Fruit fly (Drosophila melanogaster) whole organism, embryonic: ENCODE measurements around the gene wda.

Source experiments
- B-H1 ChIP-seq: fragments of 200-800 bp; sonication (Bioruptor generic); IDR thresholded peaks from 3 replicates; pipeline ENCODE4 v1.3.6; 2022; ENCODE audit warnings: missing biosample characterization, missing genetic modification characterization
- CG10431 ChIP-seq: fragments of 200-800 bp; sonication (Bioruptor generic); optimal IDR thresholded peaks from 3 replicates; lab custom pipeline; 2018; ENCODE audit warnings: missing biosample characterization, mild to moderate bottlenecking, missing genetic modification characterization
- CG10543 ChIP-seq: fragments of 200-800 bp; sonication (Bioruptor generic); optimal IDR thresholded peaks from 3 replicates; lab custom pipeline; 2017; ENCODE audit warnings: missing biosample characterization, mild to moderate bottlenecking, missing genetic modification characterization, moderate library complexity
- CG12155 ChIP-seq: fragments of 200-800 bp; sonication (Bioruptor generic); optimal IDR thresholded peaks from 3 replicates; lab custom pipeline; 2016; ENCODE audit warnings: missing biosample characterization, missing genetic modification characterization
- CG13287 ChIP-seq: fragments of 200-800 bp; sonication (Bioruptor generic); IDR thresholded peaks from 2 replicates; pipeline ENCODE4 v1.3.6; 2022; ENCODE audit warnings: missing biosample characterization, missing genetic modification characterization; ENCODE audit not compliant: partially characterized antibody
- CG14860 ChIP-seq: fragments of 200-800 bp; sonication (Bioruptor generic); IDR thresholded peaks from 3 replicates; pipeline ENCODE4 v1.3.6; 2022; ENCODE audit warnings: missing biosample characterization, missing genetic modification characterization; ENCODE audit not compliant: partially characterized antibody
- CG1603 ChIP-seq: fragments of 200-800 bp; sonication (Bioruptor generic); optimal IDR thresholded peaks from 2 replicates; lab custom pipeline; 2019; ENCODE audit warnings: missing biosample characterization, mild to moderate bottlenecking, missing genetic modification characterization, moderate library complexity
- CG17186 ChIP-seq: fragments of 200-800 bp; sonication (Bioruptor generic); optimal IDR thresholded peaks from 3 replicates; lab custom pipeline; 2017; ENCODE audit warnings: missing biosample characterization, missing genetic modification reagents, missing genetic modification characterization
- CG17328 ChIP-seq: fragments of 200-800 bp; sonication (Bioruptor generic); IDR thresholded peaks from 2 replicates; pipeline ENCODE4 v1.3.6; 2022; ENCODE audit warnings: missing biosample characterization, missing genetic modification characterization
- CG17612 ChIP-seq: fragments of 200-800 bp; sonication (Bioruptor generic); IDR thresholded peaks from 2 replicates; pipeline ENCODE4 v1.3.6; 2022; ENCODE audit warnings: missing biosample characterization, missing genetic modification characterization
- CG17829 ChIP-seq: fragments of 200-800 bp; optimal IDR thresholded peaks from 2 replicates; lab custom pipeline; 2019; ENCODE audit warnings: missing biosample characterization, mild to moderate bottlenecking, missing genetic modification characterization, moderate library complexity
- CG1792 ChIP-seq: fragments of 200-800 bp; sonication (Bioruptor generic); optimal IDR thresholded peaks from 2 replicates; lab custom pipeline; 2016; ENCODE audit warnings: missing biosample characterization, missing genetic modification characterization
- CG30020 ChIP-seq: fragments of 200-800 bp; optimal IDR thresholded peaks from 2 replicates; lab custom pipeline; 2019; ENCODE audit warnings: missing biosample characterization, mild to moderate bottlenecking, missing genetic modification characterization, moderate library complexity
- CG31388 ChIP-seq: fragments of 200-800 bp; sonication (Bioruptor generic); optimal IDR thresholded peaks from 2 replicates; lab custom pipeline; 2016; ENCODE audit warnings: missing biosample characterization, missing genetic modification characterization
- CG32772 ChIP-seq: fragments of 200-800 bp; sonication (Bioruptor generic); IDR thresholded peaks from 2 replicates; pipeline ENCODE4 v1.3.6; 2022; ENCODE audit warnings: missing biosample characterization, missing genetic modification characterization
- CG33213 ChIP-seq: fragments of 200-800 bp; sonication (Bioruptor generic); optimal IDR thresholded peaks from 3 replicates; lab custom pipeline; 2016; ENCODE audit warnings: missing biosample characterization, missing genetic modification characterization
- CG34422 ChIP-seq: fragments of 200-800 bp; sonication (Bioruptor generic); IDR thresholded peaks from 3 replicates; pipeline ENCODE4 v1.3.6; 2022; ENCODE audit warnings: missing biosample characterization, missing genetic modification characterization
- CG4328 ChIP-seq: fragments of 200-800 bp; sonication (Bioruptor generic); optimal IDR thresholded peaks from 3 replicates; lab custom pipeline; 2017; ENCODE audit warnings: missing biosample characterization, missing genetic modification reagents, missing genetic modification characterization
- CG6791 ChIP-seq: fragments of 200-800 bp; sonication (Bioruptor generic); IDR thresholded peaks from 3 replicates; pipeline ENCODE4 v1.3.6; 2022; ENCODE audit warnings: missing biosample characterization, missing genetic modification characterization; ENCODE audit not compliant: partially characterized antibody
- CG6813 ChIP-seq: fragments of 200-800 bp; sonication (Bioruptor generic); optimal IDR thresholded peaks from 2 replicates; lab custom pipeline; 2017; ENCODE audit warnings: missing biosample characterization, missing genetic modification characterization, mild to moderate bottlenecking, moderate library complexity, missing genetic modification reagents
- CG8944 ChIP-seq: fragments of 200-800 bp; sonication (Bioruptor generic); optimal IDR thresholded peaks from 3 replicates; lab custom pipeline; 2016; ENCODE audit warnings: missing biosample characterization, missing genetic modification characterization
- CkIIα-i1 ChIP-seq: fragments of 200-800 bp; sonication (Bioruptor generic); IDR thresholded peaks from 2 replicates; pipeline ENCODE4 v1.3.6; 2022; ENCODE audit warnings: missing biosample characterization, missing genetic modification characterization
- Hmr ChIP-seq: fragments of 200-800 bp; sonication (Bioruptor generic); optimal IDR thresholded peaks from 3 replicates; lab custom pipeline; 2017; ENCODE audit warnings: mild to moderate bottlenecking, missing biosample characterization, missing genetic modification reagents, missing genetic modification characterization
- MESR4 ChIP-seq: fragments of 200-800 bp; sonication (Bioruptor generic); optimal IDR thresholded peaks from 2 replicates; lab custom pipeline; 2018; ENCODE audit warnings: missing biosample characterization, mild to moderate bottlenecking, missing genetic modification characterization, moderate library complexity
- NC2β ChIP-seq: fragments of 200-800 bp; sonication (Bioruptor generic); optimal IDR thresholded peaks from 2 replicates; lab custom pipeline; 2016; ENCODE audit warnings: missing biosample characterization, missing genetic modification characterization
- NfI ChIP-seq: fragments of 200-800 bp; sonication (Bioruptor generic); optimal IDR thresholded peaks from 3 replicates; lab custom pipeline; 2018; ENCODE audit warnings: missing biosample characterization, mild to moderate bottlenecking, missing genetic modification characterization, moderate library complexity
- Six4 ChIP-seq: fragments of 200-800 bp; sonication (Bioruptor generic); optimal IDR thresholded peaks from 2 replicates; lab custom pipeline; 2016; ENCODE audit warnings: missing biosample characterization, missing genetic modification characterization
- Spps ChIP-seq: fragments of 200-800 bp; sonication (Bioruptor generic); optimal IDR thresholded peaks from 2 replicates; lab custom pipeline; 2018; ENCODE audit warnings: missing biosample characterization, mild to moderate bottlenecking, missing genetic modification characterization
- TFAM ChIP-seq: fragments of 200-800 bp; sonication (Bioruptor generic); optimal IDR thresholded peaks from 2 replicates; lab custom pipeline; 2017; ENCODE audit warnings: missing biosample characterization, missing genetic modification characterization, inconsistent platforms
- bab2 ChIP-seq: fragments of 200-800 bp; sonication (Bioruptor generic); optimal IDR thresholded peaks from 2 replicates; lab custom pipeline; 2016; ENCODE audit warnings: missing biosample characterization, missing genetic modification characterization
- caup ChIP-seq: fragments of 200-800 bp; sonication (Bioruptor generic); optimal IDR thresholded peaks from 3 replicates; lab custom pipeline; 2017; ENCODE audit warnings: missing biosample characterization, mild to moderate bottlenecking, missing genetic modification characterization, moderate library complexity; ENCODE audit not compliant: severe bottlenecking
- cwo ChIP-seq: fragments of 200-800 bp; sonication (Bioruptor generic); optimal IDR thresholded peaks from 3 replicates; lab custom pipeline; 2017; ENCODE audit warnings: missing biosample characterization, missing genetic modification characterization, mild to moderate bottlenecking, moderate library complexity, missing genetic modification reagents
- dpn ChIP-seq, 2 experiments: fragments of 200-800 bp; sonication (Bioruptor generic); optimal IDR thresholded peaks; 3 replicates each; lab custom pipeline; 2016; ENCODE audit warnings: missing biosample characterization in 2 of 2, missing genetic modification characterization in 2 of 2
- eyg ChIP-seq: fragments of 200-800 bp; sonication (Bioruptor generic); optimal IDR thresholded peaks from 3 replicates; lab custom pipeline; 2016; ENCODE audit warnings: missing biosample characterization, missing genetic modification characterization
- fu2 ChIP-seq: fragments of 200-800 bp; sonication (Bioruptor generic); optimal IDR thresholded peaks from 2 replicates; lab custom pipeline; 2016; ENCODE audit warnings: missing biosample characterization, missing genetic modification characterization
- gsb ChIP-seq: fragments of 200-800 bp; sonication (Bioruptor generic); IDR thresholded peaks from 2 replicates; pipeline ENCODE4 v1.3.6; 2022; ENCODE audit warnings: missing biosample characterization, missing genetic modification characterization
- gsb-n ChIP-seq: fragments of 200-800 bp; sonication (Bioruptor generic); optimal IDR thresholded peaks from 3 replicates; lab custom pipeline; 2018; ENCODE audit warnings: missing biosample characterization, mild to moderate bottlenecking, missing genetic modification characterization
- gt ChIP-seq: fragments of 200-800 bp; sonication (Bioruptor generic); IDR thresholded peaks from 2 replicates; pipeline ENCODE4 v1.3.6; 2022; ENCODE audit warnings: missing biosample characterization, missing genetic modification characterization
- inv ChIP-seq: fragments of 200-800 bp; sonication (Bioruptor generic); IDR thresholded peaks from 2 replicates; pipeline ENCODE4 v1.3.6; 2022; ENCODE audit warnings: missing biosample characterization, missing genetic modification characterization; ENCODE audit not compliant: partially characterized antibody
- kay ChIP-seq: fragments of 200-800 bp; sonication (Bioruptor generic); optimal IDR thresholded peaks from 2 replicates; lab custom pipeline; 2016; ENCODE audit warnings: missing biosample characterization, missing genetic modification characterization
- lola ChIP-seq, 3 experiments: fragments of >200 bp in 2 of 3; fragments of 200-800 bp in 1 of 3; sonication (Bioruptor generic) in 1 of 3; optimal IDR thresholded peaks; 2 replicates each; lab custom pipeline; 2017 to 2019; ENCODE audit warnings: missing biosample characterization in 3 of 3, missing genetic modification characterization in 3 of 3, mild to moderate bottlenecking in 1 of 3, moderate library complexity in 1 of 3
- mam ChIP-seq: fragments of 200-800 bp; sonication (Bioruptor generic); optimal IDR thresholded peaks from 3 replicates; lab custom pipeline; 2016; ENCODE audit warnings: missing biosample characterization, missing genetic modification characterization
- nmo ChIP-seq: fragments of 200-800 bp; sonication (Bioruptor generic); optimal IDR thresholded peaks from 2 replicates; lab custom pipeline; 2018; ENCODE audit warnings: missing biosample characterization, mild to moderate bottlenecking, missing genetic modification characterization, moderate library complexity
- org-1 ChIP-seq: fragments of 200-800 bp; sonication (Bioruptor generic); optimal IDR thresholded peaks from 2 replicates; lab custom pipeline; 2017; ENCODE audit warnings: missing biosample characterization, missing genetic modification characterization
- otp ChIP-seq: fragments of 200-800 bp; sonication (Bioruptor generic); IDR thresholded peaks from 3 replicates; pipeline ENCODE4, ENCODE4 v1.3.6; 2022; ENCODE audit warnings: missing biosample characterization, missing genetic modification characterization
- pb ChIP-seq: fragments of 200-800 bp; sonication (Bioruptor generic); optimal IDR thresholded peaks from 3 replicates; lab custom pipeline; 2016; ENCODE audit warnings: missing biosample characterization, missing genetic modification characterization
- sisA ChIP-seq: fragments of 200-800 bp; sonication (Bioruptor generic); IDR thresholded peaks from 2 replicates; pipeline ENCODE4 v1.3.6; 2022; ENCODE audit warnings: missing biosample characterization, missing genetic modification characterization
- trem ChIP-seq: fragments of 200-800 bp; optimal IDR thresholded peaks from 3 replicates; lab custom pipeline; 2019; ENCODE audit warnings: missing biosample characterization, mild to moderate bottlenecking, missing genetic modification characterization, moderate library complexity
- ttk ChIP-seq: fragments of 200-800 bp; sonication (Bioruptor generic); IDR thresholded peaks from 2 replicates; pipeline ENCODE4 v2.1.2; 2022; ENCODE audit warnings: missing biosample characterization, missing genetic modification characterization
- unpg ChIP-seq: fragments of 200-800 bp; sonication (Bioruptor generic); optimal IDR thresholded peaks from 3 replicates; lab custom pipeline; 2018; ENCODE audit warnings: missing biosample characterization, mild to moderate bottlenecking, missing genetic modification characterization, moderate library complexity

The wda gene

DNA sequence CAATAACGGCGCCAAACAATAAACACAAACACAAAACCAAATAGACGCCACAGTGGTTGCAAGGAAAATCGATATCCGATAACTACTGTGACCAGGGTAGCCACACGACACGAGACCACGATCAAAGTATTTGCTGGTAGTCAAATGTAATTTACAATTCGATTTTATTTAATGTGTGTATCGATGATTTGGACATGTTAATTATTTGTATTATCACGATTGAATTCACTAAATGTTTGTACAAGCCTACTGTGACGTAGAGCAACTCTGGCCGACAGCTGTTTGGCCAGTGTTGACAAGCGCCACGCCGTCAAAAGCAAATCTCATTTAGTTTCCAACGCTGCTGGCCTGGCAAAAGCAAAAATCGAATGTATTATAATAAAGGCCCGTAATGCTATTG is 6.6 kb downstream of the wda start, which contains the start of the genes Rad60 and EloA (continued):
- TF ChIP-seq CG17612 (no peak), CG12155 (GFP tag; lab: Kevin White, UChicago) (peak; percentile 82), sisA (GFP tag; lab: Robert Waterston, UW) (peak; percentile 64), otp (peak; percentile 74), MESR4 (GFP tag; lab: Kevin White, UChicago) (peak; percentile 86), gsb (GFP tag; lab: Robert Waterston, UW) (no peak), CG10543 (GFP tag; lab: Kevin White, UChicago) (peak; percentile 61), mam (GFP tag; lab: Kevin White, UChicago) (peak; percentile 91), pb (peak; percentile 42), caup (GFP tag; lab: Kevin White, UChicago) (peak; percentile 73), inv (GFP tag; lab: Robert Waterston, UW) (peak; percentile 37), nmo (peak; percentile 80), CkIIα-i1 (GFP tag; lab: Robert Waterston, UW) (no peak), CG33213 (peak; percentile 84), lola (GFP tag; optimal IDR thresholded peaks at IDR 0.05; lab: Kevin White, UChicago) (peak in 1 of 3 experiments; percentile 50), org-1 (GFP tag; lab: Kevin White, UChicago) (peak; percentile 37), CG17186 (peak; percentile 83), CG30020 (tag; lab: Kevin White, UChicago) (peak; percentile 65), CG17328 (peak; percentile 66), eyg (GFP tag; lab: Kevin White, UChicago) (peak; percentile 59), CG1792 (GFP tag; lab: Kevin White, UChicago) (peak; percentile 73), CG32772 (GFP tag; lab: Robert Waterston, UW) (peak; percentile 40; the same call in 1 of the 2 replicates), CG34422 (GFP tag; lab: Robert Waterston, UW) (peak; percentile 75), CG4328 (peak; percentile 50), CG13287 (GFP tag; lab: Robert Waterston, UW) (peak; percentile 86), CG8944 (peak; percentile 81), CG17829 (tag; lab: Kevin White, UChicago) (peak; percentile 84), Spps (tag; lab: Kevin White, UChicago) (peak; percentile 49), TFAM (no peak), CG6791 (GFP tag; lab: Robert Waterston, UW) (peak; percentile 60), CG31388 (GFP tag; lab: Kevin White, UChicago) (peak; percentile 27), CG1603 (peak; percentile 94), NfI (GFP tag; lab: Kevin White, UChicago) (peak; percentile 78), gsb-n (tag; lab: Kevin White, UChicago) (peak; percentile 46), cwo (GFP tag; lab: Kevin White, UChicago) (peak; percentile 32), unpg (peak; percentile 75), kay (peak; percentile 39), CG6813 (no peak), NC2β (GFP tag; lab: Kevin White, UChicago) (peak; percentile 81), B-H1 (GFP tag; lab: Robert Waterston, UW) (peak; percentile 51; the same call in 2 of the 3 replicates), Hmr (GFP tag; lab: Kevin White, UChicago) (peak; percentile 82), trem (tag; lab: Kevin White, UChicago) (peak; percentile 89), CG14860 (GFP tag; lab: Robert Waterston, UW) (peak; percentile 65), dpn (GFP tag; optimal IDR thresholded peaks at IDR 0.05; lab: Kevin White, UChicago) (peak; percentile 84 to 87), Six4 (GFP tag; lab: Kevin White, UChicago) (peak; percentile 81), CG10431 (GFP tag; lab: Kevin White, UChicago) (peak; percentile 50), gt (GFP tag; lab: Robert Waterston, UW) (no peak), bab2 (GFP tag; lab: Kevin White, UChicago) (peak; percentile 84), fu2 (GFP tag; lab: Kevin White, UChicago) (peak; percentile 82), ttk (GFP tag; lab: Robert Waterston, UW) (no peak)
